Fruit fly (Drosophila melanogaster): ENCODE data around the gene CG15731.
A peak's percentile ranks its signal among the peaks of the same experiment; 100 is the strongest.

The CG15731 gene

dm6 chrX:12496930-12497329, 39.4 kb upstream of the CG15731 start, which contains the start of gene mdu (continued):
- TF ChIP-seq sna (GFP tag; IDR thresholded peaks at IDR 0.05; ENCODE audit: partially characterized antibody) (peak; percentile 26; the same call in 1 of the 2 replicates), ci (GFP tag; IDR thresholded peaks at IDR 0.05) (0 out of 3 replicates have a peak, but pooled peaks have one; percentile 36), CG8924 (tag; optimal IDR thresholded peaks at IDR 0.05) (no peak), CG15514 (GFP tag; optimal IDR thresholded peaks at IDR 0.05) (peak; percentile 25), CG1529 (GFP tag; optimal IDR thresholded peaks at IDR 0.05) (no peak), CG34422 (GFP tag; IDR thresholded peaks at IDR 0.05) (no peak), Scr (GFP tag; IDR thresholded peaks at IDR 0.05; ENCODE audit: partially characterized antibody) (peak; percentile 19; the same call in 1 of the 2 replicates), MTF-1 (GFP tag; optimal IDR thresholded peaks at IDR 0.05; ENCODE audit: borderline replicate concordance) (no peak), CG2199 (GFP tag; IDR thresholded peaks at IDR 0.05) (no peak), chinmo (GFP tag; IDR thresholded peaks at IDR 0.05; ENCODE audit: partially characterized antibody) (0 out of 4 replicates have a peak, but pooled peaks have one; percentile 60), gro (GFP tag; optimal IDR thresholded peaks at IDR 0.05) (no peak), Sox102F (GFP tag; optimal IDR thresholded peaks at IDR 0.05) (peak; percentile 8), stc (GFP tag; IDR thresholded peaks at IDR 0.05) (no peak), Stat92E (GFP tag; optimal IDR thresholded peaks at IDR 0.05) (no peak), zen (tag; optimal IDR thresholded peaks at IDR 0.05) (no peak), Dek (tag; optimal IDR thresholded peaks at IDR 0.05) (no peak), Hand (GFP tag; optimal IDR thresholded peaks at IDR 0.05) (no peak), CG16813 (GFP tag; IDR thresholded peaks at IDR 0.05; ENCODE audit: partially characterized antibody) (0 out of 3 replicates have a peak, but pooled peaks have one; percentile 30), CG3847 (GFP tag; IDR thresholded peaks at IDR 0.05) (peak; percentile 54), unpg (GFP tag; optimal IDR thresholded peaks at IDR 0.05) (no peak), danr (GFP tag; IDR thresholded peaks at IDR 0.05) (no peak), CG17568 (GFP tag; optimal IDR thresholded peaks at IDR 0.05) (no peak), zf30C (GFP tag; optimal IDR thresholded peaks at IDR 0.05) (no peak), CG13287 (GFP tag; IDR thresholded peaks at IDR 0.05; ENCODE audit: partially characterized antibody) (peak; percentile 29; the same call in 1 of the 2 replicates), Myb (GFP tag; optimal IDR thresholded peaks at IDR 0.05) (peak; percentile 61), sob (GFP tag; IDR thresholded peaks at IDR 0.05) (no peak), ERR (GFP tag; optimal IDR thresholded peaks at IDR 0.05) (no peak), nerfin-1 (tag; optimal IDR thresholded peaks at IDR 0.05) (no peak), CG2712 (tag; optimal IDR thresholded peaks at IDR 0.05) (peak; percentile 35), mirr (GFP tag; optimal IDR thresholded peaks at IDR 0.05) (no peak), CG9215 (GFP tag; IDR thresholded peaks at IDR 0.05) (0 out of 2 replicates have a peak, but pooled peaks have one; percentile 18), knrl (GFP tag; IDR thresholded peaks at IDR 0.05; ENCODE audit: partially characterized antibody) (0 out of 3 replicates have a peak, but pooled peaks have one; percentile 47), sug (tag; optimal IDR thresholded peaks at IDR 0.05) (peak; percentile 42), CG17361 (GFP tag; IDR thresholded peaks at IDR 0.05) (peak; percentile 71), H2.0 (GFP tag; IDR thresholded peaks at IDR 0.05) (no peak), Deaf1 (tag; optimal IDR thresholded peaks at IDR 0.05) (no peak), cg (GFP tag; optimal IDR thresholded peaks at IDR 0.05) (no peak), CG13424 (tag; optimal IDR thresholded peaks at IDR 0.05) (peak; percentile 40), emc (GFP tag; optimal IDR thresholded peaks at IDR 0.05) (no peak), grn (GFP tag; optimal IDR thresholded peaks at IDR 0.05) (no peak), Gsc (GFP tag; IDR thresholded peaks at IDR 0.05) (no peak), HmgZ (tag; optimal IDR thresholded peaks at IDR 0.05) (no peak), trem (tag; optimal IDR thresholded peaks at IDR 0.05) (no peak), BEAF-32 (GFP tag; optimal IDR thresholded peaks at IDR 0.05) (peak; percentile 61), CG12942 (GFP tag; optimal IDR thresholded peaks at IDR 0.05) (peak; percentile 8), CG14667 (GFP tag; IDR thresholded peaks at IDR 0.05) (no peak), Dip2 (GFP tag; IDR thresholded peaks at IDR 0.05) (no peak), repo (GFP tag; optimal IDR thresholded peaks at IDR 0.05) (no peak), CG1647 (GFP tag; optimal IDR thresholded peaks at IDR 0.05) (no peak), Ets97D (GFP tag; optimal IDR thresholded peaks at IDR 0.05) (peak; percentile 13)
